Worm (Caenorhabditis elegans) whole organism, midembryonic: Measurements from ENCODE around the gene comt-5.

Experiments
- T22C8.4 ChIP-seq: fragments of 200-800 bp; sonication (Bioruptor generic); IDR thresholded peaks from 2 replicates; pipeline ENCODE4 v1.3.6; 2022; ENCODE audit warnings: missing genetic modification characterization, missing compliant biosample characterization
- cog-1 ChIP-seq: sonication (generic microtip); optimal IDR thresholded peaks from 2 replicates; lab custom pipeline; 2016; ENCODE audit warnings: missing genetic modification characterization, missing compliant biosample characterization
- flt-1 ChIP-seq: fragments of 200-800 bp; sonication (Bioruptor generic); IDR thresholded peaks from 2 replicates; pipeline ENCODE4 v1.3.6; 2022; ENCODE audit warnings: missing genetic modification characterization, missing compliant biosample characterization
- klf-2 ChIP-seq: fragments of 200-800 bp; sonication (Bioruptor generic); conservative IDR thresholded peaks from 2 replicates; pipeline ENCODE4 v1.3.6; 2022; ENCODE audit warnings: missing genetic modification reagents, missing genetic modification characterization, missing compliant biosample characterization
- med-1 ChIP-seq: sonication (generic microtip); optimal IDR thresholded peaks from 2 replicates; lab custom pipeline; 2017; ENCODE audit warnings: missing genetic modification characterization, mild to moderate bottlenecking, missing compliant biosample characterization, antibody characterized with exemption, missing genetic modification reagents; ENCODE audit not compliant: insufficient read depth
- ref-1 ChIP-seq: fragments of 200-800 bp; sonication (Bioruptor generic); conservative IDR thresholded peaks from 2 replicates; pipeline ENCODE4 v1.3.6; 2022; ENCODE audit warnings: missing genetic modification reagents, missing genetic modification characterization, missing compliant biosample characterization
- tab-1 ChIP-seq: fragments of 200-800 bp; sonication (Bioruptor generic); IDR thresholded peaks from 2 replicates; pipeline ENCODE4 v1.3.6; 2022; ENCODE audit warnings: missing genetic modification characterization, missing compliant biosample characterization
- ztf-23 ChIP-seq: fragments of 200-800 bp; sonication (Bioruptor generic); IDR thresholded peaks from 2 replicates; pipeline ENCODE4 v1.3.6; 2022; ENCODE audit warnings: missing genetic modification reagents, missing genetic modification characterization, missing compliant biosample characterization
- ztf-29 ChIP-seq: fragments of 200-800 bp; sonication (Bioruptor generic); IDR thresholded peaks from 2 replicates; pipeline ENCODE4 v1.3.6; 2022; ENCODE audit warnings: missing genetic modification reagents, missing genetic modification characterization, missing compliant biosample characterization

DNA sequence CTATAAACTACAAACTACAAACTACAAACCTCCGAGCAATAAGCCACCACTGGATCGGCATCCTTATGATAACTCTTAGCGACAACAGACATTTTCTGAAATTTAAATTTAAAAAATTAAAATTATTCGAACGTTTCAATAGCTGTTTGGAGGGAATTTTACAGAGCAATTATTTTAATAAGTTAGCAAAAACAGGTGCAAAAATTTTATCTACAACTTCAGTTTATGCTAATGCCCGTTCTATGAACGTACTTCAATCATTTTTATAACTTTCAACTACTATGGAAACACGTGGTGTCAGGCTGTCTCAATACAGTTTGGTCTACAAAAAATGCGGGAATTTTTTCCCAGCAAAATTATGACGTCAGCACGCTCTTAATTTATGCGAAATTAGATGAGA lies at the start of gene comt-5:
- TF ChIP-seq ztf-23 (GFP tag; lab: Robert Waterston, UW) = no peak
- TF ChIP-seq ztf-29 (GFP tag; lab: Robert Waterston, UW) = no peak
- TF ChIP-seq med-1 (GFP tag; lab: Kevin White, UChicago) = no peak
- no peak for TF ChIP-seq tab-1
- no peak for TF ChIP-seq klf-2 (GFP tag; lab: Robert Waterston, UW)
- TF ChIP-seq T22C8.4 (GFP tag; lab: Robert Waterston, UW) = no peak
- no peak for TF ChIP-seq flt-1 (GFP tag; lab: Robert Waterston, UW)
- no peak for TF ChIP-seq ref-1 (GFP tag; lab: Robert Waterston, UW)
- no peak for TF ChIP-seq cog-1 (tag; lab: Kevin White, UChicago)
